Worm (Caenorhabditis elegans): Measurements from ENCODE around the gene pod-2.

pod-2 gene

DNA sequence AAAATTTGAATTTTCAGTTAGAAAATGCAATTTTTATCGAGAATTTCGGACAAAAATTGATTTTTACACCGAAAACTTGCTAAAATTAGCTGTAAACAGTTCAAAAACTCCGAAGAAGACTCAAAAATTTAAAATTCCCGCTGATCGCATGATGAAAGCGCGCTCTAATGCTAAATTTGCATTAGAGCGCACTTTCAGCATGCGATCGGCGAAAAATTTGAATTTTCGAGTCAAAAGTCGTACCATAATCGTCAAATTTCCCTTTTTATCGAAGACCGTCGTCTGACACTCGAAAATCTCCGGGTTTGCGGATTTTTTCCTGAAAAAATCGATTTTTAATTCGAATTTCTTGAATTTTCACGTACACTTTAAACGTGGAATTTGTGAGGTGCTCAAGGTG lies 3.3 kb upstream of the pod-2 start:
- no peak for TF ChIP-seq ceh-13 (GFP tag; optimal IDR thresholded peaks at IDR 0.05)
- TF ChIP-seq B0310.2 (tag; optimal IDR thresholded peaks at IDR 0.05): no peak
- no peak for TF ChIP-seq hmg-4 (GFP tag; optimal IDR thresholded peaks at IDR 0.05)
- TF ChIP-seq ceh-36 (tag; optimal IDR thresholded peaks at IDR 0.05): no peak
- TF ChIP-seq tbx-11 (GFP tag; IDR thresholded peaks at IDR 0.05): no peak
- no peak for TF ChIP-seq tra-4 (tag; optimal IDR thresholded peaks at IDR 0.05)
- TF ChIP-seq F13C5.2 (tag; optimal IDR thresholded peaks at IDR 0.05): no peak
- no peak for TF ChIP-seq hnd-1 (tag; optimal IDR thresholded peaks at IDR 0.05)
- TF ChIP-seq hmbx-1 (tag; optimal IDR thresholded peaks at IDR 0.05): no peak

DNA sequence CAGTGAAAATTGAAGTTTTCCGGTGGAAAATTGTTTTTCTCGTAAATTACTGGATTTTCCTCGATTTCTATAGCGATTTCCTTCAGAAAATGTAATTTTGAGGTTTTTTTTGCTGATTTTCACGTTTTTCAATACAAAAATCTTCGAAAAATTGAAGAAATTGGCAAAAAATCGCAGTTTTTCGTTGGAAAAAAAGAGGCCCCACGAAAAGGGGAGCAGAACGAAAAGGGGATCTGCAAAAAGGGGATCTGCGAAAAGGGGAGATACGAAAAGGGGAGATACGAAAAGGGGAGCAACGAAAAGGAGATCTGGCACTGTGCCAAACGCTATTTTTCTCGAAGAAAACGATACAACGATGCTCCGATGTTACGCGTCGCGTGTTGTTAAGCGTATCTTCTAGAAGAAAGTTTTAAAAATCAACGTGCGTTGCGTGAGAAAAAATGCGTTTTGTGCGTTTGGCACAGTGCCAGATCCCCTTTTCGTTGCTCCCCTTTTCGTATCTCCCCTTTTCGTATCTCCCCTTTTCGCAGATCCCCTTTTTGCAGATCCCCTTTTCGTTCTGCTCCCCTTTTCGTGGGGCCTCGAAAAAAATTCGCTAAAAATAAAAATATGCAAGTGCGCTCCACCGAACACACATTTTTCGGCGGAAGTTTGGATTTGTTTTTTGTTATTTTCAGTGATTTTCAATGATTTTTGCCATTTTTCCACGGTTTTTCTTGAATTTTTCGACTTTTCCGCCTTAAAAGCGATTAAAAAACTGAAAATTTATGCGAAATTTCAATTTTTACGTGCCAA lies 2.1 kb upstream of the pod-2 start:
- TF ChIP-seq sea-1 (GFP tag; conservative IDR thresholded peaks at IDR 0.05) (0 out of 2 replicates have a peak, but pooled peaks have one; percentile 9), ets-7 (tag; optimal IDR thresholded peaks at IDR 0.05) (peak; percentile 4), pes-1 (GFP tag; IDR thresholded peaks at IDR 0.05) (peak; percentile 62; the same call in 1 of the 2 replicates)

DNA sequence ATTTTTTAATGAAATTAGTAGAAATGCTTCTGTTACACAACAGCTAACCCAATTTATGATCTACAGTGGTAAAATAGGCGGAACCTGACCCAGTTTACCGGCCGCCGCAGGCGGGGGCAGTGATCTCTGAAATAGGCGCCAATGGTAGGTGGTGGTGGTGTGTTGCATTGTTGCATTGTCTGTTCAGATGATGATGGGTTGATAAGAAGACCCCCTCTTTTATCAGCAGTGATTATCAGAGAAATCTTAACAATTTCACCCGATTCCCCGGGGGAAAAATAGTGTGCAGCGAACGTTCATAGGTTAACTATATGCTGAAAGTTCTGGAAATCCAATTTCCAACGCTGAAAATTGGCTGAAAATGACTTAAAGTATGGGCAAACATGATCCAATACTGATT lies 2.0 kb downstream of the pod-2 start:
- TF ChIP-seq ceh-36 (tag; optimal IDR thresholded peaks at IDR 0.05): no peak
- no peak for TF ChIP-seq aly-1 (tag; optimal IDR thresholded peaks at IDR 0.05)
- TF ChIP-seq tbx-11 (GFP tag; IDR thresholded peaks at IDR 0.05): no peak
- TF ChIP-seq ama-1 (optimal IDR thresholded peaks at IDR 0.05): no peak
- TF ChIP-seq tra-4 (tag; optimal IDR thresholded peaks at IDR 0.05): no peak
- no peak for TF ChIP-seq hnd-1 (tag; optimal IDR thresholded peaks at IDR 0.05)
- TF ChIP-seq tbx-37 (GFP tag; conservative IDR thresholded peaks at IDR 0.05): no peak
- TF ChIP-seq F13C5.2 (tag; optimal IDR thresholded peaks at IDR 0.05): no peak
- no peak for TF ChIP-seq hmg-4 (GFP tag; optimal IDR thresholded peaks at IDR 0.05)
- TF ChIP-seq scrt-1 (GFP tag; IDR thresholded peaks at IDR 0.05): no peak
- no peak for TF ChIP-seq sea-1 (GFP tag; conservative IDR thresholded peaks at IDR 0.05)
- TF ChIP-seq pes-1 (GFP tag; IDR thresholded peaks at IDR 0.05): no peak
- no peak for TF ChIP-seq flt-1 (GFP tag; IDR thresholded peaks at IDR 0.05)
- no peak for TF ChIP-seq ceh-13 (GFP tag; optimal IDR thresholded peaks at IDR 0.05)
- no peak for TF ChIP-seq ets-7 (tag; optimal IDR thresholded peaks at IDR 0.05)

DNA sequence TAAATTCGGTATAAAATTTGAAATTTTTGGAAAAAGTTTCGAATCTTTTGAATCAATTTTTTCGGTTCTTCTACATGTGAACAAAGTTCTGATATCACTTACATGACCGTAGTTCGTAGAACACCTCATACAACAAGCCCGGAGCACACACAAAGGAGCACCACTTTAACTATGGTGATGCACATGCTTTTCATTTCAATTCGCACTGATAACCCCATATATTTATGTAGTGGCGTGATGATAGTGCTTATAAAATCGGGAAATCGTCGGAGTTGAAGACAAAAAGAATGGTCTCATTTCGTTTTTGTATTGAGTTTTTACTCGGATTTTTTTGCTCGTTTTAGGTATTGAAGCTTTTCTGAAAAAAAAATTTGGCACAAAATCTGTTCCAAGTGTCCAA lies 4.1 kb downstream of the pod-2 start, which contains the start of gene W09B6.4:
TSS of gene W09B6.4 (minus strand) at position 151 of the 400 bp plus-strand sequence.
- TF ChIP-seq hmbx-1 (tag; optimal IDR thresholded peaks at IDR 0.05) (no peak), tbx-37 (GFP tag; conservative IDR thresholded peaks at IDR 0.05) (no peak), tra-4 (tag; optimal IDR thresholded peaks at IDR 0.05) (no peak), ceh-13 (GFP tag; optimal IDR thresholded peaks at IDR 0.05) (no peak), ama-1 (optimal IDR thresholded peaks at IDR 0.05) (no peak), pes-1 (GFP tag; IDR thresholded peaks at IDR 0.05) (no peak), F13C5.2 (tag; optimal IDR thresholded peaks at IDR 0.05) (no peak), hnd-1 (tag; optimal IDR thresholded peaks at IDR 0.05) (no peak), ceh-36 (tag; optimal IDR thresholded peaks at IDR 0.05) (no peak), sea-1 (GFP tag; conservative IDR thresholded peaks at IDR 0.05) (no peak), aly-1 (tag; optimal IDR thresholded peaks at IDR 0.05) (no peak), B0310.2 (tag; optimal IDR thresholded peaks at IDR 0.05) (no peak), ets-7 (tag; optimal IDR thresholded peaks at IDR 0.05) (no peak), scrt-1 (GFP tag; IDR thresholded peaks at IDR 0.05) (no peak), hmg-4 (GFP tag; optimal IDR thresholded peaks at IDR 0.05) (no peak), flt-1 (GFP tag; IDR thresholded peaks at IDR 0.05) (no peak), tbx-11 (GFP tag; IDR thresholded peaks at IDR 0.05) (no peak)

DNA sequence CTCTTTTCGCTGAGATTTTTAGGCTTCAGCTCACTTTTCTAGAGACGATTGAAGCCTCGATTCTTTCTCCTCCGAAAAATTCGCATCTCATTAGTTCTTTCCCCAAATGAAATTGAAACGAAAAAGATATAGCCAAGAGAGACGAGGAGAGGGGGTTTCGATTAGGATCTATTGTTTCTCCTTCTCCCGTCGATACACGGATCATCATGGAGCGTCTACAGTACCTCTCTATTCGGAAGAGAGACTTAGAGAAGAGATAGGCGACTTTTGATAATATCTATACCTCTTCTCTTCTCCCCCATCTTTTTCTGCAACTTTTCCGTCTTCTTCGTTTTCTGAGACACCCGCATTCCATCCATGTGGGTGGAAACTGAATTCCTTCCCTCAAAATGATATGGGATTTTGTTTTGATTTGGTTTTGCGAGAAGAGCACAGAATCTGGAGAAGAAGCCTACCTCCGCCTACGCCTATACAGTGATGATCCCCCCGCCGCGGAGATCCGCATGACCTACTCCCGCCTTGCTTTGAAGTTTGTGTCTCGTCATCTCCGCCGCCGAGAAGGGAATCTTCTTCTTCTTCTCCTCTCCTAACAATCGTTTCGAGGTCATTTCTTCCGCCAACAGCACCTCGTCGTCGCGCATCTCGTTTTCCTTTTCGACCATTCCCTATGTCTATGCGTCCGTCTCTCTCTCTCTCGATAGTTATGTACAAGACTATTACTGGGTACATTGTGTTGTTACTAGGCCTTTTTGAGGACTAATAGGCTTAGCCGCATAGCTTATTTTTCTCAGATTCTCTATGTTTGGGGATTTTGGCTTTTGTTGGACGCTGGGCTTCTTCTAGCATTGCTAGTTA lies 5.4 kb downstream of the pod-2 start:
- TF ChIP-seq hmg-4 (GFP tag; optimal IDR thresholded peaks at IDR 0.05): no peak
- TF ChIP-seq F13C5.2 (tag; optimal IDR thresholded peaks at IDR 0.05): no peak
- TF ChIP-seq aly-1 (tag; optimal IDR thresholded peaks at IDR 0.05): no peak
- no peak for TF ChIP-seq ceh-13 (GFP tag; optimal IDR thresholded peaks at IDR 0.05)
- no peak for TF ChIP-seq B0310.2 (tag; optimal IDR thresholded peaks at IDR 0.05)
- no peak for TF ChIP-seq scrt-1 (GFP tag; IDR thresholded peaks at IDR 0.05)
- TF ChIP-seq tbx-11 (GFP tag; IDR thresholded peaks at IDR 0.05): no peak
- no peak for TF ChIP-seq pes-1 (GFP tag; IDR thresholded peaks at IDR 0.05)
- TF ChIP-seq flt-1 (GFP tag; IDR thresholded peaks at IDR 0.05): no peak
- TF ChIP-seq ama-1 (optimal IDR thresholded peaks at IDR 0.05): no peak

DNA sequence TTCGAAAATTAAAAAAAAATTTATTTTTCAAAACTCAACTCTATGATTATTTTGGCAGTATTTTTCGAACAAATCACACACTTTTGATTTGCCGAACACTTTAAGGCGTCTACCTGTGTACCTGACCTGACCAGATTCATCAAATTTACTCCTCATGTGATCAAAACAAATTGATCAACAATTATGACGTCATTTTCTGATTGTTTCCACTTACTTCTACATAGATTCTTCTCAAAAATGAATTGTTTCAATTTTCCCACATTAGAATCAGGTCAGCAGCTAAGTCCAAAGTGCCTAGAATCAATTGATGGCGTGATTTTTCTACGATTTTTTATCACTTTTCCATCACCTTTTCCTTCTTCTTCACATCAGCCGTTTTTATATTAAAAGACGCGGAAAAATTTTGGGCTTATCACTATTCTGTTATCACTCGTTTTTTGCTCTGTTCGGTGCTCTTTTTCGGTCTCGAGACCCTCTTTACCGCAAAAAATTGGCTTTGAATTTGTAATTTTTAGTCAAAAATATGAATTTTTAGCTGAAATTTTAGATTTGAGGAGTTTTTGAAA lies 6.7 kb downstream of the pod-2 start:
- TF ChIP-seq hnd-1 (tag; optimal IDR thresholded peaks at IDR 0.05): no peak
- no peak for TF ChIP-seq tra-4 (tag; optimal IDR thresholded peaks at IDR 0.05)

DNA sequence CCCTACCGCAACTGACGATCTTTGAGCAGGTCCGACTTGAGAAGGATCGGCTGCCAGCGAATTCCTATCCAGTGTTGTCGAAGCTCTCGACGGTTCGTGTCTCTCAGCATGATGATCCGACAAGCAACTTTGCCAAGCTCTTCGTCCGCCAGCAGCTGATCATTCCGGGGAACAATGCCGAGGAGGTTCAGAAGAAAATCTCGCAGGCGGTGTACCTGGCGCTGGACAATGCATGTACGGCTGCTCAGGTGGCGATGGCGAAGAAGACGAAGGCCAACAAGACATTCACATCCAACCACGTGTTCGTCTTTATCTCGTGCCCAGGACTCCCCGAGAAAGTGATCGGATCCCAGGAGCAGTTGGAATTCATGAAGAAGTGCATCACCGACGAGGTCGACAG lies 12.8 kb downstream of the pod-2 start:
- TF ChIP-seq ets-7 (tag; optimal IDR thresholded peaks at IDR 0.05) (no peak), flt-1 (GFP tag; IDR thresholded peaks at IDR 0.05) (no peak), tbx-11 (GFP tag; IDR thresholded peaks at IDR 0.05) (no peak), pes-1 (GFP tag; IDR thresholded peaks at IDR 0.05) (no peak), tbx-37 (GFP tag; conservative IDR thresholded peaks at IDR 0.05) (no peak), F13C5.2 (tag; optimal IDR thresholded peaks at IDR 0.05) (no peak), aly-1 (tag; optimal IDR thresholded peaks at IDR 0.05) (no peak), ama-1 (optimal IDR thresholded peaks at IDR 0.05) (no peak), hmbx-1 (tag; optimal IDR thresholded peaks at IDR 0.05) (no peak), scrt-1 (GFP tag; IDR thresholded peaks at IDR 0.05) (no peak), sea-1 (GFP tag; conservative IDR thresholded peaks at IDR 0.05) (no peak), ceh-36 (tag; optimal IDR thresholded peaks at IDR 0.05) (no peak), ceh-13 (GFP tag; optimal IDR thresholded peaks at IDR 0.05) (no peak), hnd-1 (tag; optimal IDR thresholded peaks at IDR 0.05) (no peak), B0310.2 (tag; optimal IDR thresholded peaks at IDR 0.05) (no peak)

Data from whole organism, early embryonic.